Fruit fly (Drosophila melanogaster) whole organism, adult: Measurements from ENCODE around the gene Arl8.
A peak's percentile ranks its signal among the peaks of the same experiment; 100 is the strongest.
"Not testable (repeated sequence)": the region's sequence is repeated elsewhere in the genome, so short reads cannot be mapped to it uniquely, and the experiment has no call there.

Experiments
- CG11617 ChIP-seq: fragments of 200-800 bp; sonication (Bioruptor generic); optimal IDR thresholded peaks from 2 replicates; lab custom pipeline; 2017; ENCODE audit warnings: mild to moderate bottlenecking, missing biosample characterization, missing genetic modification reagents, missing genetic modification characterization
- CG12768 ChIP-seq: fragments of 200-800 bp; sonication (Bioruptor generic); optimal IDR thresholded peaks from 2 replicates; lab custom pipeline; 2017; ENCODE audit warnings: missing biosample characterization, missing genetic modification characterization, mild to moderate bottlenecking, moderate library complexity, missing genetic modification reagents
- CG14711 ChIP-seq: fragments of 200-800 bp; sonication (Bioruptor generic); optimal IDR thresholded peaks from 2 replicates; lab custom pipeline; 2018; ENCODE audit warnings: missing biosample characterization, mild to moderate bottlenecking, missing genetic modification characterization, moderate library complexity
- CG1620 ChIP-seq: fragments of 200-800 bp; sonication (Bioruptor generic); optimal IDR thresholded peaks from 2 replicates; lab custom pipeline; 2016; ENCODE audit warnings: missing biosample characterization, missing genetic modification characterization
- CG33017 ChIP-seq: fragments of 200-800 bp; sonication (Bioruptor generic); optimal IDR thresholded peaks from 2 replicates; lab custom pipeline; 2018; ENCODE audit warnings: missing biosample characterization, mild to moderate bottlenecking, missing genetic modification characterization, moderate library complexity
- CG5204 ChIP-seq: fragments of 200-800 bp; sonication (Bioruptor generic); optimal IDR thresholded peaks from 2 replicates; lab custom pipeline; 2016; ENCODE audit warnings: missing biosample characterization, missing genetic modification characterization
- CG7045 ChIP-seq: fragments of 200-800 bp; sonication (Bioruptor generic); optimal IDR thresholded peaks from 2 replicates; lab custom pipeline; 2017; ENCODE audit warnings: missing biosample characterization, mild to moderate bottlenecking, missing genetic modification characterization
- CG7101 ChIP-seq: fragments of 200-800 bp; sonication (Bioruptor generic); optimal IDR thresholded peaks from 2 replicates; lab custom pipeline; 2018; ENCODE audit warnings: missing biosample characterization, mild to moderate bottlenecking, missing genetic modification characterization, moderate library complexity
- Clk ChIP-seq: fragments of 200-800 bp; sonication (Bioruptor generic); optimal IDR thresholded peaks from 2 replicates; lab custom pipeline; 2017; ENCODE audit warnings: missing biosample characterization, missing genetic modification characterization
- Crg-1 ChIP-seq: fragments of 200-800 bp; sonication (Bioruptor generic); optimal IDR thresholded peaks from 2 replicates; lab custom pipeline; 2016; ENCODE audit warnings: missing biosample characterization, missing genetic modification characterization
- Hr96 ChIP-seq: fragments of 200-800 bp; sonication (Bioruptor generic); optimal IDR thresholded peaks from 2 replicates; lab custom pipeline; 2016; ENCODE audit warnings: missing biosample characterization, missing genetic modification characterization
- Mnt ChIP-seq: fragments of 200-800 bp; sonication (Bioruptor generic); optimal IDR thresholded peaks from 2 replicates; lab custom pipeline; 2016; ENCODE audit warnings: missing biosample characterization, mild to moderate bottlenecking, missing genetic modification characterization
- bab1 ChIP-seq: fragments of 200-800 bp; sonication (Bioruptor generic); optimal IDR thresholded peaks from 3 replicates; lab custom pipeline; 2019; ENCODE audit warnings: missing biosample characterization, mild to moderate bottlenecking, missing genetic modification characterization, moderate library complexity
- cic ChIP-seq: fragments of 200-800 bp; sonication (Bioruptor generic); optimal IDR thresholded peaks from 2 replicates; lab custom pipeline; 2017; ENCODE audit warnings: missing biosample characterization, mild to moderate bottlenecking, missing genetic modification characterization, moderate library complexity
- cnc ChIP-seq, 2 experiments: fragments of >200 bp; optimal IDR thresholded peaks; 2 replicates each; lab custom pipeline; 2017
- kay ChIP-seq: fragments of 200-800 bp; sonication (Bioruptor generic); peaks from one replicate; lab custom pipeline; 2016; ENCODE audit warnings: missing biosample characterization, missing genetic modification characterization, borderline replicate concordance
- ovo ChIP-seq: fragments of 200-800 bp; sonication (Bioruptor generic); optimal IDR thresholded peaks from 2 replicates; lab custom pipeline; 2016; ENCODE audit warnings: missing biosample characterization, missing genetic modification characterization
- pad ChIP-seq: fragments of 200-800 bp; sonication (Bioruptor generic); optimal IDR thresholded peaks from 3 replicates; lab custom pipeline; 2017; ENCODE audit warnings: missing biosample characterization, missing genetic modification characterization, mild to moderate bottlenecking, moderate library complexity, missing genetic modification reagents
- tj ChIP-seq: fragments of 200-800 bp; sonication (Bioruptor generic); optimal IDR thresholded peaks from 3 replicates; lab custom pipeline; 2017; ENCODE audit warnings: missing biosample characterization, mild to moderate bottlenecking, missing genetic modification characterization, moderate library complexity
- toe ChIP-seq: fragments of 200-800 bp; sonication (Bioruptor generic); optimal IDR thresholded peaks from 2 replicates; lab custom pipeline; 2016; ENCODE audit warnings: missing biosample characterization, missing genetic modification characterization

Arl8 gene

DNA sequence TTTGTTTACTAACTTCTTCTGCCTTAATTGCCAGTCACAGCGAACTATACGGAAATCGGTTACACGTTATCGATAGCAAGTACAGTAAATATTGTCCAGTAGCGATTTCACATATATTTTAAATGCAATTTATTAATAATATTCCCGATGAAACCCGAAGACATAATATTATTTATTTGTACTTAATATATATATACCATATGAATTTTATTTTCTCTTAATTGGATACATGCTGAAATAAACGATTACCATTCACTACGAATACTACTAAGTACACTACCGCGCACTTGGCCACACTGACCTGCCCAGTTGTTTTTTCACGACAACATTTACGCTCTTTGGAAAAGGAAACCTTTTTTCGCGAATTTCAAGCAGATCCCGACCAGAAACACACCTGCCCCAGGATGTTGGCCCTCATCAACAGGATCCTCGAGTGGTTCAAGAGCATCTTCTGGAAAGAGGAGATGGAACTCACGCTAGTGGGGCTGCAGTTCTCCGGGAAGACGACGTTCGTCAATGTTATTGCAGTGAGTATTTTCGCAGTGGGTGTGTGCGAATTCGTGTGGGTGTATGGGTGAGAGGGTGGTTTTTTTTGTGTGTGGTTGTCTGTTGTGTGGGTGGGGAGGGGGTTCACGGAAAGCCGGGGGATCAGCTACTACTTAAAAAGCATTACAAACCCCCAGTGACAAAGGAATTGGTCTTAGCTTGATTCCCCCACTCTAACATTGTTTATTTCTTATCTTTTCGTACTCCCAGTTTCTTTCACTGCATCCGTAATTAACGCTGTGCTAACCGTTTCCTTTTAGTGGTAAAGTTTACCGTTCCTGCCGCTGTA lies at the start of gene Arl8, which contains the start of gene CG9667:
Gene Arl8, plus strand, starts transcription at position 290 of the 835 bp plus-strand sequence.
Gene CG9667, minus strand, starts transcription at position 42 of the 835 bp plus-strand sequence.
- TF ChIP-seq CG11617 (GFP tag; lab: Kevin White, UChicago) (peak; percentile 28), kay (GFP tag; lab: Kevin White, UChicago) (peak; percentile 31), CG7045 (GFP tag; lab: Kevin White, UChicago) (peak; percentile 31), Hr96 (no peak), CG33017 (tag; lab: Kevin White, UChicago) (peak; percentile 67), cnc (optimal IDR thresholded peaks at IDR 0.05; lab: Kevin White, UChicago) (no peak), toe (no peak), cic (GFP tag; lab: Kevin White, UChicago) (peak; percentile 48), CG1620 (peak; percentile 26), Mnt (GFP tag; lab: Kevin White, UChicago) (peak; percentile 22), CG12768 (GFP tag; lab: Kevin White, UChicago) (no peak), bab1 (GFP tag; lab: Kevin White, UChicago) (peak; percentile 34), CG5204 (no peak), CG14711 (tag; lab: Kevin White, UChicago) (peak; percentile 50), Clk (GFP tag; lab: Kevin White, UChicago) (no peak), pad (peak; percentile 29), tj (GFP tag; lab: Kevin White, UChicago) (no peak), Crg-1 (no peak), ovo (GFP tag; lab: Kevin White, UChicago) (peak; percentile 31), CG7101 (tag; lab: Kevin White, UChicago) (peak; percentile 66)

DNA sequence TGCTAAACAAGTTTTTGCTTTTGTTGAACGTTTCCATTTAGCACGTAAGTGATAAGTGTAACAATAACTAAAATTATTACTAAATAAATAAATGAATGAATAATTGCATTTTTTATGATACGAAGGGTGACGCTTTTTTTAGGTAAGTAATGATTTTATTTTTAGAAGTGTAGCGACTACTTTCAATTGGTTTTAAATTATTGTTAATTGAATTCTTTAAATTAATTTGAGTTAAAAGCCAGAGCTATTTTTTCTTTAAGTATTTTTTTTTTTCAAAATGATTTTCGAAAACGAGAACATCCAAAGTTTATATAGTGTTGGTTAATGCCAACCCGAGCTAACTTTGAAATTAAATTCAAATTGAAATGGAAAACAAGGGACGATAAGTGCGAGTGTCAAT lies 39.5 kb upstream of the Arl8 start, which contains the start of gene CG7910:
Gene CG7910, plus strand, starts transcription at position 301 of the 400 bp plus-strand sequence.
- TF ChIP-seq tj (GFP tag; lab: Kevin White, UChicago) (no peak), CG7101 (tag; lab: Kevin White, UChicago) (no peak), Mnt (GFP tag; lab: Kevin White, UChicago) (no peak), CG12768 (GFP tag; lab: Kevin White, UChicago) (no peak), CG33017 (tag; lab: Kevin White, UChicago) (no peak), bab1 (GFP tag; lab: Kevin White, UChicago) (no peak), toe (no peak), CG1620 (no peak), CG14711 (tag; lab: Kevin White, UChicago) (no peak), cnc (optimal IDR thresholded peaks at IDR 0.05; lab: Kevin White, UChicago) (no peak)

DNA sequence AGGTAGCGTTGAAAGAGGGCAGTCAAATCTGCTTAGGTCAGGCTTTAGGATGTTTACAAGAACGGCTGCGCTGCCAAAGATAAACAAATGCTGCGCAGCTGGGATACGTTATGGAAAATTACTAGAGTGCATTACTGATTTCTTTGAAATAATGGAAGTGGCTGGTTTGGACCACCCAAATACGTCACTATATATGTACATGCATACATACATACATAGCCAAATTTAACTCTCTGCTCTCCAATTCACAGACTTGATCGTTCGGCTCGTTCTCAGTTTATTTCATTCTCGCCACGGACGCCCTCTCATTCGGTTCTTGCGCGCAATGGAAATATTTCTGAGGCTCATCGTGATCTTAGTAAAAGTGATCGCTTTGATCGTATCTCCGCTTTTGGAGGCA lies 32.6 kb upstream of the Arl8 start, which contains the start of gene CG7900:
Gene CG7900, plus strand, starts transcription at position 301 of the 400 bp plus-strand sequence.
- not testable (repeated sequence) for TF ChIP-seq CG11617, cic, CG12768 (GFP tag; lab: Kevin White, UChicago)

DNA sequence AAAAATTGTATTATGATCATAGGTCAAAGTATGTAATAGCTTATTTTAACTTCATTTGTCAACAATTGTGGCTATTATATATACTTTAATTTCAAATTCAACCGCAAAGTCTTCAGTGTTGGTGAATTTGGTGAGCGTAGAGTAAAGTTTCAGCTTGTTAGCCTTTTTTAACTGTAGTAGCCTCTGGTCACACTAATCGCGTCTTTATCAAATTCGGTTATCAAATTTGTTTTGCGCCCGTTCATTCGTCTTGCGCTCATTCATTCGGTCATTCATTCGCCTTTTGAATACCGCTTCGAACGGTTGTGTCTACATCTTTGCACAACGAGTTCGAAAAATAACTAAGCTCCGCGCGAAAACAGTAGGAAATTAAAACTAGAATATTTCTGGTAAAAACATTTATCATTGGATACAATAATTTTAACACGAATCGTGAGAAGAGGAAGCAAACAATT lies 21.3 kb upstream of the Arl8 start, which contains the start of gene puc:
Gene puc, plus strand, starts transcription at position 245 of the 455 bp plus-strand sequence.
- no peak for TF ChIP-seq Clk (GFP tag; lab: Kevin White, UChicago)
- TF ChIP-seq CG7045 (GFP tag; lab: Kevin White, UChicago) = no peak
- peak; percentile 16 for TF ChIP-seq Hr96
- peak; percentile 67 for TF ChIP-seq bab1 (GFP tag; lab: Kevin White, UChicago)
- peak; percentile 79 for TF ChIP-seq cic (GFP tag; lab: Kevin White, UChicago)
- TF ChIP-seq pad = no peak
- peak; percentile 25 for TF ChIP-seq tj (GFP tag; lab: Kevin White, UChicago)
- no peak for TF ChIP-seq CG14711 (tag; lab: Kevin White, UChicago)
- TF ChIP-seq ovo (GFP tag; lab: Kevin White, UChicago) = no peak
- TF ChIP-seq CG11617 (GFP tag; lab: Kevin White, UChicago) = peak; percentile 33
- peak; percentile 55 for TF ChIP-seq CG12768 (GFP tag; lab: Kevin White, UChicago)
- TF ChIP-seq Mnt (GFP tag; lab: Kevin White, UChicago) = peak; percentile 75
- TF ChIP-seq CG5204 = peak; percentile 20
- peak; percentile 27 for TF ChIP-seq Crg-1
- TF ChIP-seq toe = peak; percentile 1
- no peak for TF ChIP-seq kay (GFP tag; lab: Kevin White, UChicago)
- TF ChIP-seq CG1620 = peak; percentile 63
- peak; percentile 60 for TF ChIP-seq CG7101 (tag; lab: Kevin White, UChicago)
- TF ChIP-seq CG33017 (tag; lab: Kevin White, UChicago) = peak; percentile 66

DNA sequence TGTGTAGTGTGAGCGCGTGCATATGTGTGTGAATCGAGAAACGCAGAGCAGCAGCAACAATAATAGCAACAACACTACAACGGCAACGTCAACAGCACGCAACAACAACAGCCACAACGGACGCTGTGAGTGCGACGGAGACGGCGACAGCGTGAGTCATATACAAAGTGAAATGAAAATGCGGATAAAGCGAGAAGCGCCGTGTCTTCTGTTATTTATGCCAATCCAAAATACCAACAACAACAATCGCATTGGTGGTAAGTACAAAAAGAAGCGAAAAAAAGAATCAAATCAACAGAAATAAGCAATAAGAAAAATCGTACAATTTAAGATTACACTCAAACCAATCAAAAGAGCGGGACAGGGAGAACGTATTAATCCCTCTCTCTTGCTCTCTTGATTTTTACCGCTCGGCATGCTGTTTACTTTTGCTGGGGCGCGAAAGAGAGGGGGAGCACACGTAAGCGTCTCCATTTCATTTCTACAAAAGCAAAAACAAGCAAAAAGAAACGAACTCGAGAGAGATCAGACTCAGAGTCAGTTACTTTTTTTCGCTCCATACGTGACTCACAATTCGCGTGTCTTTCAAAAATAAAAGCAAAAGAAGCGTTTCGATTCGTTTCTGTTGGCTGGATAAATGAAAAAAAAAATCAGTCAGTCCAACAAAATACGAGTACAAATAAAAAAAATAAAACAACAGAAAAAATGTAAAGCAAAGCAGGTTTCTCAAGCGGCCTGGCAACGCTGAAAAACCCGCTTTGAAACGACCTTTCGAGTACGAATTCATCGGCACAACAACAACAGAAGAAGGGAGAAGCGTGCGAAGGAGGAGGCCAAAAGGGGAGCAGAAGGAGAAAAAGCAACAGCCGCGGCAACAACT lies 20.3 kb upstream of the Arl8 start:
- TF ChIP-seq CG1620 (no peak), CG33017 (tag; lab: Kevin White, UChicago) (no peak), toe (no peak), ovo (GFP tag; lab: Kevin White, UChicago) (peak; percentile 33), CG5204 (no peak), Crg-1 (peak; percentile 10), bab1 (GFP tag; lab: Kevin White, UChicago) (no peak), CG7045 (GFP tag; lab: Kevin White, UChicago) (no peak), CG14711 (tag; lab: Kevin White, UChicago) (no peak), Mnt (GFP tag; lab: Kevin White, UChicago) (peak; percentile 57), CG12768 (GFP tag; lab: Kevin White, UChicago) (peak; percentile 27), tj (GFP tag; lab: Kevin White, UChicago) (peak; percentile 92), pad (peak; percentile 44), CG7101 (tag; lab: Kevin White, UChicago) (peak; percentile 38), cic (GFP tag; lab: Kevin White, UChicago) (peak; percentile 52), kay (GFP tag; lab: Kevin White, UChicago) (peak; percentile 99), cnc (optimal IDR thresholded peaks at IDR 0.05; lab: Kevin White, UChicago) (no peak), Clk (GFP tag; lab: Kevin White, UChicago) (no peak), CG11617 (GFP tag; lab: Kevin White, UChicago) (peak; percentile 58), Hr96 (peak; percentile 10)
